Fruit fly (Drosophila melanogaster): ENCODE results near the gene Atg101.

The Atg101 gene

DNA sequence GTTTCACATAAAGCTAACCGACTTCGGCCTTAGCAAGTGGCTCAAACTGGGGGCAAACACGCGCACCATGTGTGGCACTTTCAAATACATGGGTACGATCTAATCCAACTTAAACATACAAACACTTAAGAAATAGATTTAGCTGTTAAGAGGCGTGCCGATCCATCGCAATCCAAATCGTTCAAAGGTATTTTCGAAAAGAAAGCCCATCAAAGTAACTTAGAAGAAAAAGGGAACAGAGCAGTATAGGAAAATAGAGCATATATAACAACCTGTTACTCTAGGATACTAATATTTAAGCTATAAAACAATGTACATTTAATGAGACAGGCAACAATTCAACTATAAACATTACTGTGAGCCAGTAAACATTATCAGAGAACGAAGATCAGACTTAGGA, at the start of gene Atg101:
Gene Atg101 (plus strand): TSS at position 301 of the 400 bp plus-strand sequence.
- TF ChIP-seq gl (tag; optimal IDR thresholded peaks at IDR 0.05) (no peak), EcR (GFP tag; optimal IDR thresholded peaks at IDR 0.05) (no peak), CG13204 (GFP tag; optimal IDR thresholded peaks at IDR 0.05) (no peak), CG8301 (tag; optimal IDR thresholded peaks at IDR 0.05) (no peak), CG17806 (tag; optimal IDR thresholded peaks at IDR 0.05) (no peak)

dm6 chrX:18748206-18748605, 43.3 kb upstream of the Atg101 start, which contains the start of gene CG12609:
CG12609 (minus strand) TSS chrX:18748306.
- TF ChIP-seq gl (tag; optimal IDR thresholded peaks at IDR 0.05) = no peak
- no peak for TF ChIP-seq CG8301 (tag; optimal IDR thresholded peaks at IDR 0.05)
- TF ChIP-seq EcR (GFP tag; optimal IDR thresholded peaks at IDR 0.05) = no peak
- no peak for TF ChIP-seq CG4496 (GFP tag; IDR thresholded peaks at IDR 0.05)
- TF ChIP-seq CG10348 (GFP tag; IDR thresholded peaks at IDR 0.05) = no peak
- TF ChIP-seq CG17806 (tag; optimal IDR thresholded peaks at IDR 0.05) = no peak
- TF ChIP-seq CG34367 (tag; optimal IDR thresholded peaks at IDR 0.05) = no peak
- no peak for TF ChIP-seq D1 (tag; optimal IDR thresholded peaks at IDR 0.05)
- TF ChIP-seq CG8159 (tag; optimal IDR thresholded peaks at IDR 0.05) = no peak
- TF ChIP-seq CG32121 (GFP tag; IDR thresholded peaks at IDR 0.05) = no peak
- TF ChIP-seq CG15710 (tag; optimal IDR thresholded peaks at IDR 0.05) = no peak
- TF ChIP-seq CG12605 (GFP tag; IDR thresholded peaks at IDR 0.05) = no peak
- TF ChIP-seq CG9948 (tag; optimal IDR thresholded peaks at IDR 0.05) = no peak
- no peak for TF ChIP-seq Ets98B (GFP tag; IDR thresholded peaks at IDR 0.05)
- TF ChIP-seq CG13204 (GFP tag; optimal IDR thresholded peaks at IDR 0.05) = no peak
- TF ChIP-seq fd96Ca (GFP tag; IDR thresholded peaks at IDR 0.05) = no peak
- TF ChIP-seq Snoo (tag; optimal IDR thresholded peaks at IDR 0.05) = no peak

DNA sequence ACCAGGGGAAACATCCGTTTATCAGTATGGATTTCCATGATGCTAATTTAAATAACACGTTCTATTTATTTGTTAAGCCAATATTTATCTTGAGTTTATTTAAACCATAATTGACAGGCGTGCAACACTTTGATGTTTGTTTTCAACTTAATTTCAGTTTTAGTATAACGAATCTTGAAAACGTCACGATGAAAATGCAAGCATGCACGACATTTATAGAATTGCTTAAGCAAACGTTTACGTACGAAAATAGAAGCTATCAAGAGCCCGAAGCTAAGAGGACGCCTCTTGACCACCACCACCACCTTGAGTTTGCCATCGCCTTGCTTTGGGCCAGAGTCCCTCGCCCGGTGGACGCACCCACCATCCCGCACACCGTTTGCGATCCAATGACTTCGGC, 20.1 kb upstream of the Atg101 start:
- no peak for TF ChIP-seq Snoo (tag; optimal IDR thresholded peaks at IDR 0.05)
- TF ChIP-seq Ets98B (GFP tag; IDR thresholded peaks at IDR 0.05) = no peak
- no peak for TF ChIP-seq CG9948 (tag; optimal IDR thresholded peaks at IDR 0.05)
- TF ChIP-seq CG8159 (tag; optimal IDR thresholded peaks at IDR 0.05) = no peak
- no peak for TF ChIP-seq CG8301 (tag; optimal IDR thresholded peaks at IDR 0.05)
- no peak for TF ChIP-seq CG17806 (tag; optimal IDR thresholded peaks at IDR 0.05)
- TF ChIP-seq Pif1A (GFP tag; optimal IDR thresholded peaks at IDR 0.05) = no peak
- no peak for TF ChIP-seq rn (GFP tag; IDR thresholded peaks at IDR 0.05)
- TF ChIP-seq CG32121 (GFP tag; IDR thresholded peaks at IDR 0.05) = no peak
- TF ChIP-seq CG10348 (GFP tag; IDR thresholded peaks at IDR 0.05) = no peak
- TF ChIP-seq CG4496 (GFP tag; IDR thresholded peaks at IDR 0.05) = no peak
- TF ChIP-seq EcR (GFP tag; optimal IDR thresholded peaks at IDR 0.05) = no peak
- no peak for TF ChIP-seq CG12605 (GFP tag; IDR thresholded peaks at IDR 0.05)
- TF ChIP-seq fd96Ca (GFP tag; IDR thresholded peaks at IDR 0.05) = no peak
- no peak for TF ChIP-seq CG13204 (GFP tag; optimal IDR thresholded peaks at IDR 0.05)

dm6 chrX:18771995-18772394, 19.5 kb upstream of the Atg101 start:
- peak; percentile 61; the same call in 2 of the 3 replicates for TF ChIP-seq CG4496 (GFP tag; IDR thresholded peaks at IDR 0.05)
- TF ChIP-seq fd96Ca (GFP tag; IDR thresholded peaks at IDR 0.05) = no peak
- TF ChIP-seq D1 (tag; optimal IDR thresholded peaks at IDR 0.05) = no peak

DNA sequence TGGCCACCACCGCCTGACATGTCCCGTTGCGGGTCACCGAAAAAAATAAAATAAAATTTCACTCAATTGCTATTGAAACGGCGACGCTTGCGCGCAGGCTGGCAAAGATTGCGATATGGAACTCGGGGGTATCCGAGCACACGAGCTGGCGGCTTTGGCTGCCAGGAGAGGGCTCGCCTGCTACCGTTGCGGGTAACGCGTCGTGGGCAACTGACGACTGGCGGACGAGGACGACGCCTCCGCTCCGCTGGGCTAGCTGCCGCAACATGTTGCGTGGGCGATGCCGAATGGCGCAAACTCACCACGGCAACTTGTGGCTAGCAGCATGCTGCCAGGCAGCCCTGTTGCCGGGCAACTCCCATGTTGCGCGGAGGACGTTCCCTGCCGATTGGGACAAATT, 17.7 kb upstream of the Atg101 start, which contains the start of gene CCKLR-17D3:
Gene CCKLR-17D3 (minus strand): TSS at position 211 of the 400 bp plus-strand sequence.
- TF ChIP-seq Pif1B (GFP tag; optimal IDR thresholded peaks at IDR 0.05) = no peak
- TF ChIP-seq CG12605 (GFP tag; IDR thresholded peaks at IDR 0.05) = no peak
- TF ChIP-seq CG13204 (GFP tag; optimal IDR thresholded peaks at IDR 0.05) = peak; percentile 43
- TF ChIP-seq CG4496 (GFP tag; IDR thresholded peaks at IDR 0.05) = 0 out of 3 replicates have a peak, but pooled peaks have one; percentile 23
- TF ChIP-seq CG32121 (GFP tag; IDR thresholded peaks at IDR 0.05) = 0 out of 2 replicates have a peak, but pooled peaks have one; percentile 16

DNA sequence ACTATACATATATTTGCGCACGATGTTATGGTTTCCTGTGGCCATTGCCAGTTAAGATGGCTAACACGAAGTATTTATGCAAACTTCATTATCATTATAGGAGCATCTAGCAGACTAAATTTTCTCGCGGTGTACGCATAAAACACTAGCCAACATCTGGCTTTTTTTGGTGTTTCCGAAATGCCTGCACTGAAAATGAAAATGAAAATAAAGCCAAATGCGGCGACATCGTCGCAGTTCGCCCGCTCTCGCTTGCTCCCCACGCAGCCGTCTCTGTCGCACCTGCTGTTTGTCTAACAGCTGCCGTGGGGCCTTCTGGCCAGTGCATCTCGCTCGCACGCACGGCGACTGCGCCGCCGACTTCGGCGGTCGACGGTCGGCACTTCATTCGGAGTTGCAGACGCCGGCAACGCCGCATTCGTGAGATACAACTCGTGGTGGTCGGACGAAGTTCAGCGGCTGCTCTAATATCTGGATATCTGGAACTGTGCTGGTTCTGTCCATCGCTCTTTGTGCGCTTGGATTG, 16.6 kb upstream of the Atg101 start, which contains the start of gene CG6891:
Gene CG6891 (plus strand): TSS at position 411 of the 526 bp plus-strand sequence.
- peak; percentile 99 for TF ChIP-seq CG13204 (GFP tag; optimal IDR thresholded peaks at IDR 0.05)
- peak; percentile 63 for TF ChIP-seq Ets98B (GFP tag; IDR thresholded peaks at IDR 0.05)
- no peak for TF ChIP-seq gl (tag; optimal IDR thresholded peaks at IDR 0.05)
- no peak for TF ChIP-seq CG10348 (GFP tag; IDR thresholded peaks at IDR 0.05)
- peak; percentile 40 for TF ChIP-seq Pif1B (GFP tag; optimal IDR thresholded peaks at IDR 0.05)
- peak; percentile 34 for TF ChIP-seq CG17806 (tag; optimal IDR thresholded peaks at IDR 0.05)
- TF ChIP-seq fd96Ca (GFP tag; IDR thresholded peaks at IDR 0.05) = peak; percentile 67; the same call in 2 of the 3 replicates
- peak; percentile 27 for TF ChIP-seq CG15710 (tag; optimal IDR thresholded peaks at IDR 0.05)
- peak; percentile 18 for TF ChIP-seq CG9948 (tag; optimal IDR thresholded peaks at IDR 0.05)
- peak; percentile 21 for TF ChIP-seq CG8159 (tag; optimal IDR thresholded peaks at IDR 0.05)
- no peak for TF ChIP-seq D1 (tag; optimal IDR thresholded peaks at IDR 0.05)
- peak; percentile 70 for TF ChIP-seq CG32121 (GFP tag; IDR thresholded peaks at IDR 0.05)
- peak; percentile 76 for TF ChIP-seq EcR (GFP tag; optimal IDR thresholded peaks at IDR 0.05)
- TF ChIP-seq rn (GFP tag; IDR thresholded peaks at IDR 0.05) = no peak
- peak; percentile 70 for TF ChIP-seq CG14655 (GFP tag; optimal IDR thresholded peaks at IDR 0.05)
- peak; percentile 41; the same call in 1 of the 2 replicates for TF ChIP-seq CG12605 (GFP tag; IDR thresholded peaks at IDR 0.05)
- TF ChIP-seq CG4496 (GFP tag; IDR thresholded peaks at IDR 0.05) = peak; percentile 78
- TF ChIP-seq Pif1A (GFP tag; optimal IDR thresholded peaks at IDR 0.05) = peak; percentile 18
- TF ChIP-seq CG34367 (tag; optimal IDR thresholded peaks at IDR 0.05) = no peak
- peak; percentile 47 for TF ChIP-seq CG8301 (tag; optimal IDR thresholded peaks at IDR 0.05)
- TF ChIP-seq Snoo (tag; optimal IDR thresholded peaks at IDR 0.05) = peak; percentile 73

Measured in whole organism, pupa.